Worm (Caenorhabditis elegans): Measurements from ENCODE around the gene ears-2.

ce11 chrIV:373963-374362, 16.3 kb downstream of the ears-2 start:
- TF ChIP-seq dao-5 (tag; optimal IDR thresholded peaks at IDR 0.05) (no peak), W03F9.2 (tag; optimal IDR thresholded peaks at IDR 0.05) (no peak)

Measured in whole organism, L4/young adult.